Worm (Caenorhabditis elegans) whole organism, L3 larva: ENCODE results near the gene srw-36.
A peak's percentile ranks its signal among the peaks of the same experiment; 100 is the strongest.

Source experiments
- aly-2 ChIP-seq: fragments of 150-350 bp; optimal IDR thresholded peaks from 2 replicates; lab custom pipeline; 2014; ENCODE audit warnings: missing biosample characterization, missing genetic modification characterization
- ama-1 ChIP-seq: fragments of 150-350 bp; optimal IDR thresholded peaks from 2 replicates; lab custom pipeline; 2018
- ceh-16 ChIP-seq: sonication (generic microtip); optimal IDR thresholded peaks from 2 replicates; lab custom pipeline; 2017; ENCODE audit warnings: missing biosample characterization, missing genetic modification characterization
- ceh-28 ChIP-seq: fragments of 150-350 bp; optimal IDR thresholded peaks from 2 replicates; lab custom pipeline; 2014; ENCODE audit warnings: missing biosample characterization, missing genetic modification reagents, missing genetic modification characterization
- egl-27 ChIP-seq: sonication (generic microtip); optimal IDR thresholded peaks from 4 replicates; lab custom pipeline; 2017; ENCODE audit warnings: missing biosample characterization, missing genetic modification reagents, missing genetic modification characterization
- egl-5 ChIP-seq: fragments of 150-350 bp; optimal IDR thresholded peaks from 2 replicates; lab custom pipeline; 2017; ENCODE audit warnings: missing biosample characterization, missing genetic modification reagents, missing genetic modification characterization, inconsistent platforms
- elt-2 ChIP-seq: sonication (generic microtip); optimal IDR thresholded peaks from 2 replicates; lab custom pipeline; 2016; ENCODE audit warnings: missing genetic modification reagents, mild to moderate bottlenecking, missing genetic modification characterization, missing compliant biosample characterization
- elt-3 ChIP-seq, 3 experiments: fragments of 150-350 bp in 1 of 3; sonication (generic microtip) in 2 of 3; optimal IDR thresholded peaks; 2 replicates in 2 of 3; 4 replicates in 1 of 3; lab custom pipeline; 2014 to 2017; ENCODE audit warnings: missing biosample characterization in 3 of 3, missing genetic modification characterization in 3 of 3
- eor-1 ChIP-seq, 2 experiments: fragments of 150-350 bp; optimal IDR thresholded peaks; 2 replicates each; lab custom pipeline; 2014 to 2018; ENCODE audit warnings: missing biosample characterization in 2 of 2, missing genetic modification characterization in 2 of 2
- fkh-2 ChIP-seq: fragments of 150-350 bp; optimal IDR thresholded peaks from 2 replicates; lab custom pipeline; 2014; ENCODE audit warnings: missing biosample characterization, missing genetic modification reagents, missing genetic modification characterization
- jun-1 ChIP-seq: fragments of 150-350 bp; optimal IDR thresholded peaks from 2 replicates; lab custom pipeline; 2014; ENCODE audit warnings: missing biosample characterization, missing genetic modification reagents, missing genetic modification characterization
- lin-15B ChIP-seq: fragments of 150-350 bp; optimal IDR thresholded peaks from 2 replicates; lab custom pipeline; 2014; ENCODE audit warnings: missing biosample characterization, missing genetic modification characterization
- lin-39 ChIP-seq: fragments of 150-350 bp; optimal IDR thresholded peaks from 2 replicates; lab custom pipeline; 2018; ENCODE audit warnings: missing biosample characterization, missing genetic modification reagents, missing genetic modification characterization
- lsy-12 ChIP-seq: sonication (generic microtip); optimal IDR thresholded peaks from 2 replicates; lab custom pipeline; 2016; ENCODE audit warnings: mild to moderate bottlenecking, missing genetic modification characterization, missing compliant biosample characterization
- nfya-1 ChIP-seq: sonication (generic microtip); optimal IDR thresholded peaks from 2 replicates; lab custom pipeline; 2017; ENCODE audit warnings: missing genetic modification characterization, mild to moderate bottlenecking, missing compliant biosample characterization, antibody characterized with exemption, moderate library complexity; ENCODE audit not compliant: insufficient read depth
- nhr-11 ChIP-seq: fragments of 150-350 bp; optimal IDR thresholded peaks from 2 replicates; lab custom pipeline; 2014; ENCODE audit warnings: missing biosample characterization, missing genetic modification characterization
- nhr-12 ChIP-seq: fragments of 150-350 bp; optimal IDR thresholded peaks from 2 replicates; lab custom pipeline; 2014; ENCODE audit warnings: missing biosample characterization, missing genetic modification characterization
- nhr-23 ChIP-seq: fragments of 150-350 bp; optimal IDR thresholded peaks from 2 replicates; lab custom pipeline; 2014; ENCODE audit warnings: missing biosample characterization, missing genetic modification reagents, missing genetic modification characterization
- nhr-28 ChIP-seq: fragments of 150-350 bp; optimal IDR thresholded peaks from 2 replicates; lab custom pipeline; 2014; ENCODE audit warnings: missing biosample characterization, missing genetic modification characterization
- nhr-67 ChIP-seq: fragments of 150-350 bp; optimal IDR thresholded peaks from 2 replicates; lab custom pipeline; 2014; ENCODE audit warnings: missing biosample characterization, missing genetic modification characterization
- nhr-77 ChIP-seq: fragments of 150-350 bp; optimal IDR thresholded peaks from 2 replicates; lab custom pipeline; 2014; ENCODE audit warnings: missing biosample characterization, missing genetic modification characterization
- pha-4 ChIP-seq: fragments of 150-350 bp; optimal IDR thresholded peaks from 2 replicates; lab custom pipeline; 2014; ENCODE audit warnings: missing biosample characterization, missing genetic modification reagents, missing genetic modification characterization
- pqm-1 ChIP-seq: fragments of 150-350 bp; optimal IDR thresholded peaks from 2 replicates; lab custom pipeline; 2017; ENCODE audit warnings: missing biosample characterization, missing genetic modification characterization, inconsistent platforms
- sea-2 ChIP-seq: fragments of 150-350 bp; sonication (generic microtip); optimal IDR thresholded peaks from 4 replicates; lab custom pipeline; 2014; ENCODE audit warnings: missing biosample characterization, missing genetic modification reagents, missing genetic modification characterization
- skn-1 ChIP-seq: fragments of 150-350 bp; optimal IDR thresholded peaks from 2 replicates; lab custom pipeline; 2014; ENCODE audit warnings: missing biosample characterization, missing genetic modification characterization
- snpc-4 ChIP-seq: fragments of 150-350 bp; optimal IDR thresholded peaks from 2 replicates; lab custom pipeline; 2014; ENCODE audit warnings: missing biosample characterization, missing genetic modification characterization
- tbx-2 ChIP-seq: sonication (generic microtip); optimal IDR thresholded peaks from 2 replicates; lab custom pipeline; 2016; ENCODE audit warnings: mild to moderate bottlenecking, missing genetic modification characterization, missing compliant biosample characterization
- ztf-11 ChIP-seq: fragments of 150-350 bp; optimal IDR thresholded peaks from 2 replicates; lab custom pipeline; 2014; ENCODE audit warnings: missing biosample characterization, missing genetic modification characterization

The srw-36 gene

DNA sequence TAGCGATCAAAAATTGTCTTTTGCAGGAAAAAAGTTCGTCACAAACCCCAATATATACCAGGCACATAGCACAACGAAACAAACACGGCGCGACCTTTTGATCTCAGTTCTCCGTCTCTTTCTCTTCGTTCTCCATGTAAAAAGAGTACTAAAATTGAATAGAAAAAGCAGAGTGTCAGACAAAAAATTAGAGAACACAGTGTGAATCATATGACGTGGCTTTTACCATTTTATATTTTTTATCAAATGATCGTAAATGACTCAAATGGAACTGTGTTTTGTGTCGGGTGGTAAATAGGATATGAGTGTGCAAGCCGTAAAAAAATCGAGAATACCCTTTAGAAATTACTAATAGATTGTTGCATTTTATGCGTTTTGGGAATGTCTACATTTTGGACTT lies 43.0 kb downstream of the srw-36 start:
- TF ChIP-seq ceh-16 (tag; lab: Kevin White, UChicago) (no peak), nhr-77 (tag; lab: Kevin White, UChicago) (no peak), snpc-4 (tag; lab: Kevin White, UChicago) (peak; percentile 40), pqm-1 (tag; lab: Kevin White, UChicago) (peak; percentile 98), elt-2 (tag; lab: Kevin White, UChicago) (peak; percentile 86), jun-1 (tag; lab: Kevin White, UChicago) (peak; percentile 79), pha-4 (peak; percentile 87)

DNA sequence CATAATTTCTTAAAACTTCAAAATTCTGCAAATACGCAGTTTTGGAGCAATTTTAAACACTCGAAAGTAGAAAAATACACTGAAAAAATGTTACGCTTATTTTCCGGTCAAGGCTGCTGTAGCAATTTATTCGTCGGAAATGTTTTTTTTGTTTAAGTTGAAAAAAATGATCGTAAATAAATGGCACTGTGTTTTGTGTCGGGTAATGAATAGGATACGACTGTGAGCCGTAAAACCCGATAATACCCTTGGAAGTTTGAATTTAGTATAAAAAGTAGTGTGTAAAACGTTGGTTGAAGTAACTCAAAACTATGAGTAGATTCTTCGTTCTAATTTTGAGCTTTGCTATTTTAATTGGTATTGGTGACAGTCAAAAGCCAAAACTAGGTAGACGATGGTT lies 43.9 kb downstream of the srw-36 start, which contains the start of gene T25E12.14:
Gene T25E12.14, plus strand, starts transcription at position 301 of the 400 bp plus-strand sequence.
- no peak for TF ChIP-seq lin-39 (tag; lab: Kevin White, UChicago)
- no peak for TF ChIP-seq lin-15B (tag; lab: Kevin White, UChicago)
- no peak for TF ChIP-seq lsy-12 (tag; lab: Kevin White, UChicago)
- TF ChIP-seq elt-2 (tag; lab: Kevin White, UChicago), result no peak
- no peak for TF ChIP-seq elt-3 (tag; optimal IDR thresholded peaks at IDR 0.05; lab: Kevin White, UChicago)

DNA sequence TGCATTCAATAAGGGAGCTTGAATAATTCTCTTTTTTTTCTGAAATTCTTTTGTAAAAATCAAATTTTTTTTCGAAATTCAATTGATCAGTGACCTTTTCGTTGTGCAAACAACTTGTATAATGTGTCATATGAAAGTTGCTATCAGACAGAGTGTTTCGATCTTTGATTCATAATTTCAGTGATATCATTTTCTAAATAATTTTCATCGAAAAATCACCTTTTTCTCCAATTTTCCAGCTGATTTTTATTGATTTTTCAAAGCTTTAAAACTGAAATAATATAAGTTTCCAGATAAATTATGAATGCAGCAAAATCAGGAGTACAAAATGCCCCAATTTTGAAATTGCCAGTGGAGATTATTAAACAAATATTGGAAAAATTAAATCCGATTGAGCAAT lies 45.4 kb downstream of the srw-36 start, which contains the start of gene fbxa-127:
Gene fbxa-127, plus strand, starts transcription at position 301 of the 400 bp plus-strand sequence.
- TF ChIP-seq eor-1 (tag; optimal IDR thresholded peaks at IDR 0.05; lab: Kevin White, UChicago) (no peak), skn-1 (tag; lab: Kevin White, UChicago) (no peak), nhr-12 (tag; lab: Kevin White, UChicago) (no peak), elt-2 (tag; lab: Kevin White, UChicago) (peak; percentile 25), tbx-2 (tag; lab: Kevin White, UChicago) (no peak), pqm-1 (tag; lab: Kevin White, UChicago) (peak; percentile 26), pha-4 (no peak), nhr-28 (tag; lab: Kevin White, UChicago) (no peak), nhr-11 (tag; lab: Kevin White, UChicago) (no peak), egl-27 (tag; lab: Kevin White, UChicago) (no peak)

DNA sequence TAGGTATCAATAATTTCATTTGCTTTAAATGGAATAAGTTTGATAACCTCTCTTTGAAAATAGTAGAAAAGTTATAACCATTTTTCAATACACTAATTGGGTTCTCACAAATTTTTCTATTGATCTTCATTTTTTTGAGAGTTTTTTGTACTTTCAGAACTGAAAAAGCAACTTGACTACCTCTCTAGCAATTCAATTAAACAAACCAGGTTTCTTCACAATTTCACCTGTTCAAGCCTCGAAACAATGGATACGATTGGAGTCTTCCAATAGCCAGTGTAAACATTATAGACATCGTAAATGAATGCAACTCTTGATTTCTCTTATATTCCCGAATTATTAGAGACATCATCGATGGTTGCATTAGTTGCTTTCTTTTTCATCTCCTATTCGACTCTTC lies 47.0 kb downstream of the srw-36 start, which contains the start of gene srz-99:
Gene srz-99, plus strand, starts transcription at position 301 of the 400 bp plus-strand sequence.
- no peak for TF ChIP-seq nhr-67
- TF ChIP-seq fkh-2 (tag; lab: Kevin White, UChicago), result no peak
- no peak for TF ChIP-seq sea-2 (GFP tag; lab: Kevin White, UChicago)
- no peak for TF ChIP-seq ama-1 (lab: Kevin White, UChicago)
- no peak for TF ChIP-seq nhr-28 (tag; lab: Kevin White, UChicago)

DNA sequence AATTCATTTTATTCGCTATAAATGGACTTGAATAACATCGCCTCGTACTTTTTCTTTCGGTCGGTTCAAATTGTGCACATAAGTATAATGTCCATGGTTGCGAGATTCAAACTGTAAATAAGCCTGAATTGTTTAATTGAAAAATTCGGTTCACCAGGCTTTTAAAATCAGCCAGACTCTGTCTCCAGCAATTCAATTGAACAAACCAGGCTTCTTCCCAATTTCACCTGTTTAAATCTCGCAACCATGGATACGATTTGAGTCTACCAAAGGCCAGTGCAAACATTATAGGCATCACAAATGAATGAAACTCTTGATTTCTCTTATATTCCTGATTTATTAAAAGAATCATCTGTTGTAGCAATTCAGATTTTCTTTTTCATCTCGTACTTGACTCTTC lies 48.6 kb downstream of the srw-36 start, which contains the start of gene srz-100:
Gene srz-100, plus strand, starts transcription at position 301 of the 400 bp plus-strand sequence.
- no peak for TF ChIP-seq egl-27 (tag; lab: Kevin White, UChicago)
- no peak for TF ChIP-seq nhr-23

DNA sequence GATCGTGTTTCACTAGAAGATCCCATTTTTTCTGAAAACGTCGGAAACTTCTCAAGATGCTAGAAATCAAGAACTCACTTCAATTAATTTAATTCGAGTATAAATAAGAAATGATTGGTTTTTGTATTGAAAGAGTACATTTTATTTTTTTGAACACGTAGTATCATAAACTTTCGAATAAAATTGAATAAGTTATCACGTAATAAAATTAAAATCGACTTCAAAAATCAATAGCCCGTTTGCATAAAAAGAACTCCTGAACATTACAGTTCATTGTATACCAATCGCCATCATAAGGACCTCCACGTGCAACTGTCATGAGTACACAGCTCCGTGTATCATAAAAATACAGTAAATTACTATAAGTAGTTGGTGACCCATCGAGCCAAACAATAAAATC lies 50.7 kb downstream of the srw-36 start, which contains the start of gene T25E12.16:
Gene T25E12.16, minus strand, starts transcription at position 101 of the 400 bp plus-strand sequence.
- TF ChIP-seq egl-27 (tag; lab: Kevin White, UChicago), result no peak
- TF ChIP-seq ztf-11 (tag; lab: Kevin White, UChicago), result no peak
- no peak for TF ChIP-seq ceh-28 (tag; lab: Kevin White, UChicago)
- no peak for TF ChIP-seq egl-5
- no peak for TF ChIP-seq pha-4
- no peak for TF ChIP-seq nhr-77 (tag; lab: Kevin White, UChicago)
- TF ChIP-seq lin-15B (tag; lab: Kevin White, UChicago), result no peak
- TF ChIP-seq nfya-1 (tag; lab: Kevin White, UChicago), result no peak
- no peak for TF ChIP-seq skn-1 (tag; lab: Kevin White, UChicago)
- TF ChIP-seq aly-2, result no peak
- TF ChIP-seq elt-2 (tag; lab: Kevin White, UChicago), result no peak
- no peak for TF ChIP-seq nhr-11 (tag; lab: Kevin White, UChicago)
- no peak for TF ChIP-seq sea-2 (GFP tag; lab: Kevin White, UChicago)
